Worm (Caenorhabditis elegans) whole organism, mixed stage, embryonic: ENCODE data around the gene ddo-3.

Experiments used
- ceh-39 ChIP-seq: fragments of 150-350 bp; optimal IDR thresholded peaks from 2 replicates; lab custom pipeline; 2014; ENCODE audit warnings: missing biosample characterization, missing genetic modification characterization
- lsy-2 ChIP-seq: fragments of 150-350 bp; optimal IDR thresholded peaks from 2 replicates; lab custom pipeline; 2014; ENCODE audit warnings: missing biosample characterization, missing genetic modification characterization
- mep-1 ChIP-seq: fragments of 150-350 bp; optimal IDR thresholded peaks from 2 replicates; lab custom pipeline; 2017; ENCODE audit warnings: missing biosample characterization, missing genetic modification reagents, missing genetic modification characterization, inconsistent platforms
- nhr-12 ChIP-seq: fragments of 150-350 bp; optimal IDR thresholded peaks from 2 replicates; lab custom pipeline; 2014; ENCODE audit warnings: missing biosample characterization, missing genetic modification characterization
- nhr-237 ChIP-seq: fragments of 150-350 bp; optimal IDR thresholded peaks from 2 replicates; lab custom pipeline; 2014; ENCODE audit warnings: missing biosample characterization, missing genetic modification characterization
- pha-4 ChIP-seq: fragments of 150-350 bp; optimal IDR thresholded peaks from 2 replicates; lab custom pipeline; 2018; ENCODE audit warnings: missing biosample characterization, missing genetic modification reagents, missing genetic modification characterization
- sem-2 ChIP-seq: fragments of 200-800 bp; sonication (Bioruptor generic); optimal IDR thresholded peaks from 2 replicates; lab custom pipeline; 2018; ENCODE audit warnings: mild to moderate bottlenecking, missing genetic modification characterization, missing compliant biosample characterization
- snpc-4 ChIP-seq: fragments of 150-350 bp; optimal IDR thresholded peaks from 2 replicates; lab custom pipeline; 2014; ENCODE audit warnings: missing biosample characterization, missing genetic modification characterization
- unc-62 ChIP-seq: fragments of 150-350 bp; optimal IDR thresholded peaks from 2 replicates; lab custom pipeline; 2014; ENCODE audit warnings: missing biosample characterization, missing genetic modification reagents, missing genetic modification characterization
- ztf-11 ChIP-seq: fragments of 150-350 bp; optimal IDR thresholded peaks from 2 replicates; lab custom pipeline; 2014; ENCODE audit warnings: missing biosample characterization, missing genetic modification characterization

DNA sequence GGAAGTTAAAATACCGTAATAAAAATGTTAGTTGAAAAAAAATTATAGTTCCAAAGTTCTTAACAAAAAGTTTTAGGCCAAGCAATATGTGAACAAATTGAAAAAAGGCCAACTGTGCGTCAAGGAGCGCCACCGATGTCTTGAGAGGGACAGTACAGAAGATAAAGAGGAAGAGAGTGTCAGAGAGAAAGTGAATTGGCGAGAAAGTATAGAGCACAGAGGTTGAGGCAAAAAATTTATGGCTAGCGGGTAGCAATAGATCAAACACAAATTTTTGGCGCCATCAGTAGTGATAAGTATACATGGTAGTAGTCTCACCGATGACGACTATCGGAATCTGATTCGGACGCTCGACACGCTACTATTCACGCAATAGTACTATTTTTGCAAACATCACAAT, 16.7 kb downstream of the ddo-3 start:
- no peak for TF ChIP-seq ztf-11 (tag; lab: Kevin White, UChicago)
- no peak for TF ChIP-seq snpc-4 (tag; lab: Kevin White, UChicago)
- no peak for TF ChIP-seq mep-1 (tag; lab: Kevin White, UChicago)
- no peak for TF ChIP-seq nhr-12 (tag; lab: Kevin White, UChicago)
- no peak for TF ChIP-seq unc-62
- no peak for TF ChIP-seq ceh-39 (tag; lab: Kevin White, UChicago)
- no peak for TF ChIP-seq lsy-2 (tag; lab: Kevin White, UChicago)
- no peak for TF ChIP-seq nhr-237 (tag; lab: Kevin White, UChicago)
- no peak for TF ChIP-seq pha-4
- no peak for TF ChIP-seq sem-2 (GFP tag; lab: Kevin White, UChicago)
